Worm (Caenorhabditis elegans) whole organism, L3 larva: Measurements from ENCODE around the gene wars-1.

Source experiments
- aly-2 ChIP-seq: fragments of 150-350 bp; optimal IDR thresholded peaks from 2 replicates; lab custom pipeline; 2014; ENCODE audit warnings: missing biosample characterization, missing genetic modification characterization
- ceh-82 ChIP-seq: fragments of 150-350 bp; optimal IDR thresholded peaks from 2 replicates; lab custom pipeline; 2014; ENCODE audit warnings: missing biosample characterization, missing genetic modification characterization
- daf-12 ChIP-seq: fragments of 150-350 bp; optimal IDR thresholded peaks from 2 replicates; lab custom pipeline; 2014; ENCODE audit warnings: missing biosample characterization, missing genetic modification reagents, missing genetic modification characterization
- egl-27 ChIP-seq: sonication (generic microtip); optimal IDR thresholded peaks from 4 replicates; lab custom pipeline; 2017; ENCODE audit warnings: missing biosample characterization, missing genetic modification reagents, missing genetic modification characterization
- egl-5 ChIP-seq: fragments of 150-350 bp; optimal IDR thresholded peaks from 2 replicates; lab custom pipeline; 2017; ENCODE audit warnings: missing biosample characterization, missing genetic modification reagents, missing genetic modification characterization, inconsistent platforms
- elt-2 ChIP-seq: sonication (generic microtip); optimal IDR thresholded peaks from 2 replicates; lab custom pipeline; 2016; ENCODE audit warnings: missing genetic modification reagents, mild to moderate bottlenecking, missing genetic modification characterization, missing compliant biosample characterization
- elt-3 ChIP-seq, 3 experiments: fragments of 150-350 bp in 1 of 3; sonication (generic microtip) in 2 of 3; optimal IDR thresholded peaks; 2 replicates in 2 of 3; 4 replicates in 1 of 3; lab custom pipeline; 2014 to 2017; ENCODE audit warnings: missing biosample characterization in 3 of 3, missing genetic modification characterization in 3 of 3
- eor-1 ChIP-seq, 2 experiments: fragments of 150-350 bp; optimal IDR thresholded peaks; 2 replicates each; lab custom pipeline; 2014 to 2018; ENCODE audit warnings: missing biosample characterization in 2 of 2, missing genetic modification characterization in 2 of 2
- fkh-10 ChIP-seq: sonication (generic microtip); optimal IDR thresholded peaks from 2 replicates; lab custom pipeline; 2017; ENCODE audit warnings: missing biosample characterization, missing genetic modification reagents, missing genetic modification characterization
- fkh-2 ChIP-seq: fragments of 150-350 bp; optimal IDR thresholded peaks from 2 replicates; lab custom pipeline; 2014; ENCODE audit warnings: missing biosample characterization, missing genetic modification reagents, missing genetic modification characterization
- hmg-11 ChIP-seq: sonication (generic microtip); optimal IDR thresholded peaks from 2 replicates; lab custom pipeline; 2016; ENCODE audit warnings: missing genetic modification characterization, missing compliant biosample characterization
- jun-1 ChIP-seq: fragments of 150-350 bp; optimal IDR thresholded peaks from 2 replicates; lab custom pipeline; 2014; ENCODE audit warnings: missing biosample characterization, missing genetic modification reagents, missing genetic modification characterization
- lin-15B ChIP-seq: fragments of 150-350 bp; optimal IDR thresholded peaks from 2 replicates; lab custom pipeline; 2014; ENCODE audit warnings: missing biosample characterization, missing genetic modification characterization
- lin-39 ChIP-seq: fragments of 150-350 bp; optimal IDR thresholded peaks from 2 replicates; lab custom pipeline; 2018; ENCODE audit warnings: missing biosample characterization, missing genetic modification reagents, missing genetic modification characterization
- lsy-12 ChIP-seq: sonication (generic microtip); optimal IDR thresholded peaks from 2 replicates; lab custom pipeline; 2016; ENCODE audit warnings: mild to moderate bottlenecking, missing genetic modification characterization, missing compliant biosample characterization
- nfya-1 ChIP-seq: sonication (generic microtip); optimal IDR thresholded peaks from 2 replicates; lab custom pipeline; 2017; ENCODE audit warnings: missing genetic modification characterization, mild to moderate bottlenecking, missing compliant biosample characterization, antibody characterized with exemption, moderate library complexity; ENCODE audit not compliant: insufficient read depth
- nhr-11 ChIP-seq: fragments of 150-350 bp; optimal IDR thresholded peaks from 2 replicates; lab custom pipeline; 2014; ENCODE audit warnings: missing biosample characterization, missing genetic modification characterization
- nhr-23 ChIP-seq: fragments of 150-350 bp; optimal IDR thresholded peaks from 2 replicates; lab custom pipeline; 2014; ENCODE audit warnings: missing biosample characterization, missing genetic modification reagents, missing genetic modification characterization
- nhr-237 ChIP-seq: fragments of 150-350 bp; optimal IDR thresholded peaks from 2 replicates; lab custom pipeline; 2014; ENCODE audit warnings: missing biosample characterization, missing genetic modification characterization
- nhr-25 ChIP-seq: sonication (generic microtip); optimal IDR thresholded peaks from 2 replicates; lab custom pipeline; 2017; ENCODE audit warnings: missing biosample characterization, missing genetic modification characterization
- nhr-28 ChIP-seq: fragments of 150-350 bp; optimal IDR thresholded peaks from 2 replicates; lab custom pipeline; 2014; ENCODE audit warnings: missing biosample characterization, missing genetic modification characterization
- nhr-43 ChIP-seq: sonication (generic microtip); optimal IDR thresholded peaks from 2 replicates; lab custom pipeline; 2016; ENCODE audit warnings: mild to moderate bottlenecking, missing genetic modification characterization, missing compliant biosample characterization; ENCODE audit not compliant: poor library complexity, severe bottlenecking
- nhr-76 ChIP-seq: fragments of 150-350 bp; sonication (generic microtip); optimal IDR thresholded peaks from 5 replicates; lab custom pipeline; 2014; ENCODE audit warnings: missing biosample characterization, missing genetic modification characterization
- nhr-77 ChIP-seq: fragments of 150-350 bp; optimal IDR thresholded peaks from 2 replicates; lab custom pipeline; 2014; ENCODE audit warnings: missing biosample characterization, missing genetic modification characterization
- pha-4 ChIP-seq: fragments of 150-350 bp; optimal IDR thresholded peaks from 2 replicates; lab custom pipeline; 2014; ENCODE audit warnings: missing biosample characterization, missing genetic modification reagents, missing genetic modification characterization
- pqm-1 ChIP-seq: fragments of 150-350 bp; optimal IDR thresholded peaks from 2 replicates; lab custom pipeline; 2017; ENCODE audit warnings: missing biosample characterization, missing genetic modification characterization, inconsistent platforms
- skn-1 ChIP-seq: fragments of 150-350 bp; optimal IDR thresholded peaks from 2 replicates; lab custom pipeline; 2014; ENCODE audit warnings: missing biosample characterization, missing genetic modification characterization
- snpc-4 ChIP-seq: fragments of 150-350 bp; optimal IDR thresholded peaks from 2 replicates; lab custom pipeline; 2014; ENCODE audit warnings: missing biosample characterization, missing genetic modification characterization
- tbx-2 ChIP-seq: sonication (generic microtip); optimal IDR thresholded peaks from 2 replicates; lab custom pipeline; 2016; ENCODE audit warnings: mild to moderate bottlenecking, missing genetic modification characterization, missing compliant biosample characterization
- unc-62 ChIP-seq: fragments of 150-350 bp; sonication (generic microtip); optimal IDR thresholded peaks from 4 replicates; lab custom pipeline; 2014; ENCODE audit warnings: missing biosample characterization, missing genetic modification reagents, missing genetic modification characterization

Gene wars-1

ce11 chrV:18894924-18895388, 35.9 kb upstream of the wars-1 start, which contains the start of gene emb-4:
Gene emb-4 (minus strand): TSS chrV:18894974.
- TF ChIP-seq nhr-23 (tag; lab: Kevin White, UChicago), result peak; percentile 24
- peak; percentile 41 for TF ChIP-seq hmg-11
- TF ChIP-seq snpc-4 (tag; lab: Kevin White, UChicago), result peak; percentile 29
- TF ChIP-seq jun-1 (tag; lab: Kevin White, UChicago), result peak; percentile 22
- peak; percentile 50 for TF ChIP-seq nfya-1 (tag; lab: Kevin White, UChicago)
- peak; percentile 16 for TF ChIP-seq lsy-12 (tag; lab: Kevin White, UChicago)
- no peak for TF ChIP-seq ceh-82 (tag; lab: Kevin White, UChicago)
- TF ChIP-seq skn-1 (tag; lab: Kevin White, UChicago), result no peak
- TF ChIP-seq pha-4, result peak; percentile 42
- TF ChIP-seq eor-1 (tag; optimal IDR thresholded peaks at IDR 0.05; lab: Kevin White, UChicago), result no peak
- TF ChIP-seq lin-15B (tag; lab: Kevin White, UChicago), result peak; percentile 35

ce11 chrV:18873833-18874232, 14.8 kb upstream of the wars-1 start, which contains the start of gene ceh-51:
Gene ceh-51 (plus strand): TSS chrV:18874133.
- no peak for TF ChIP-seq nfya-1 (tag; lab: Kevin White, UChicago)
- TF ChIP-seq nhr-28 (tag; lab: Kevin White, UChicago), result no peak
- TF ChIP-seq hmg-11, result no peak
- TF ChIP-seq nhr-11 (tag; lab: Kevin White, UChicago), result no peak
- no peak for TF ChIP-seq eor-1 (tag; optimal IDR thresholded peaks at IDR 0.05; lab: Kevin White, UChicago)
- no peak for TF ChIP-seq daf-12
- no peak for TF ChIP-seq nhr-237 (tag; lab: Kevin White, UChicago)
- no peak for TF ChIP-seq nhr-77
- TF ChIP-seq elt-3 (tag; optimal IDR thresholded peaks at IDR 0.05; lab: Kevin White, UChicago), result no peak
- TF ChIP-seq egl-27 (tag; lab: Kevin White, UChicago), result no peak
- no peak for TF ChIP-seq lsy-12 (tag; lab: Kevin White, UChicago)
- TF ChIP-seq fkh-2, result no peak
- no peak for TF ChIP-seq nhr-23 (tag; lab: Kevin White, UChicago)
- TF ChIP-seq ceh-82 (tag; lab: Kevin White, UChicago), result no peak
- TF ChIP-seq fkh-10 (GFP tag; lab: Kevin White, UChicago), result no peak

ce11 chrV:18870955-18871354, 11.9 kb upstream of the wars-1 start:
- TF ChIP-seq unc-62 (no peak), elt-3 (tag; optimal IDR thresholded peaks at IDR 0.05; lab: Kevin White, UChicago) (no peak), pqm-1 (tag; lab: Kevin White, UChicago) (peak; percentile 2), elt-2 (peak; percentile 76)
- TF ChIP-seq, all 47 proteins: peak for 2

- TF ChIP-seq pha-4, result peak; percentile 50
- no peak for TF ChIP-seq nhr-11 (tag; lab: Kevin White, UChicago)
- TF ChIP-seq hmg-11, result peak; percentile 61
- peak; percentile 49 for TF ChIP-seq snpc-4 (tag; lab: Kevin White, UChicago)
- peak; percentile 35 for TF ChIP-seq lin-39 (tag; lab: Kevin White, UChicago)
- TF ChIP-seq egl-5 (tag; lab: Kevin White, UChicago), result peak; percentile 92
- TF ChIP-seq nfya-1 (tag; lab: Kevin White, UChicago), result peak; percentile 21
- peak; percentile 41 for TF ChIP-seq elt-2
- no peak for TF ChIP-seq unc-62
- no peak for TF ChIP-seq aly-2 (tag; lab: Kevin White, UChicago)
These were observed 9.5 kb upstream of the wars-1 start for ce11 chrV:18868517-18868916.

- no peak for TF ChIP-seq nhr-43 (tag; lab: Kevin White, UChicago)
- TF ChIP-seq skn-1 (tag; lab: Kevin White, UChicago), result peak; percentile 82
- TF ChIP-seq nhr-76 (tag; lab: Kevin White, UChicago), result no peak
- TF ChIP-seq snpc-4 (tag; lab: Kevin White, UChicago), result no peak
- peak; percentile 18 for TF ChIP-seq elt-2
- TF ChIP-seq egl-5 (tag; lab: Kevin White, UChicago), result no peak
- TF ChIP-seq nhr-25 (tag; lab: Kevin White, UChicago), result no peak
- no peak for TF ChIP-seq pha-4
- no peak for TF ChIP-seq tbx-2 (tag; lab: Kevin White, UChicago)
- TF ChIP-seq eor-1 (tag; optimal IDR thresholded peaks at IDR 0.05; lab: Kevin White, UChicago), result no peak
These were observed 4.2 kb downstream of the wars-1 start for ce11 chrV:18854788-18855187.
